Fruit fly (Drosophila melanogaster): ENCODE data around the gene CG11608.

- TF ChIP-seq Dll (optimal IDR thresholded peaks at IDR 0.05) = no peak
- no peak for TF ChIP-seq psq (optimal IDR thresholded peaks at IDR 0.05)
- no peak for TF ChIP-seq usp (GFP tag; optimal IDR thresholded peaks at IDR 0.05)
- no peak for TF ChIP-seq CG8478 (optimal IDR thresholded peaks at IDR 0.05)
- TF ChIP-seq pan (optimal IDR thresholded peaks at IDR 0.05) = no peak
Observed at dm6 chr3R:12611973-12612372, 26.3 kb upstream of the CG11608 start.
